Worm (Caenorhabditis elegans) whole organism, L4 larva: ENCODE results near the gene ZK287.9.

Experiments
- aha-1 ChIP-seq: fragments of 150-350 bp; peaks from one replicate; lab custom pipeline; 2014; ENCODE audit warnings: missing biosample characterization, missing genetic modification characterization
- dve-1 ChIP-seq: sonication (generic microtip); optimal IDR thresholded peaks from 2 replicates; lab custom pipeline; 2017; ENCODE audit warnings: antibody characterized with exemption, mild to moderate bottlenecking, missing genetic modification characterization, missing compliant biosample characterization; ENCODE audit not compliant: insufficient read depth
- egl-27 ChIP-seq: sonication (generic microtip); optimal IDR thresholded peaks from 3 replicates; lab custom pipeline; 2017; ENCODE audit warnings: missing biosample characterization, missing genetic modification reagents, missing genetic modification characterization
- lir-3 ChIP-seq: sonication (generic microtip); optimal IDR thresholded peaks from 2 replicates; lab custom pipeline; 2016; ENCODE audit warnings: mild to moderate bottlenecking, missing genetic modification characterization, missing compliant biosample characterization
- mep-1 ChIP-seq: fragments of 150-350 bp; sonication (generic microtip); optimal IDR thresholded peaks from 3 replicates; lab custom pipeline; 2014; ENCODE audit warnings: missing biosample characterization, missing genetic modification characterization
- unc-62 ChIP-seq, 3 experiments: fragments of 150-350 bp in 1 of 3; sonication (generic microtip); optimal IDR thresholded peaks in 2 of 3; peaks in 1 of 3; 1 replicate in 1 of 3; 2 replicates in 2 of 3; lab custom pipeline; 2014 to 2017; ENCODE audit warnings: missing biosample characterization in 3 of 3, missing genetic modification characterization in 3 of 3, missing genetic modification reagents in 3 of 3, missing genotype in 1 of 3
- zag-1 ChIP-seq: fragments of 150-350 bp; optimal IDR thresholded peaks from 2 replicates; lab custom pipeline; 2014; ENCODE audit warnings: missing biosample characterization, missing genetic modification characterization

DNA sequence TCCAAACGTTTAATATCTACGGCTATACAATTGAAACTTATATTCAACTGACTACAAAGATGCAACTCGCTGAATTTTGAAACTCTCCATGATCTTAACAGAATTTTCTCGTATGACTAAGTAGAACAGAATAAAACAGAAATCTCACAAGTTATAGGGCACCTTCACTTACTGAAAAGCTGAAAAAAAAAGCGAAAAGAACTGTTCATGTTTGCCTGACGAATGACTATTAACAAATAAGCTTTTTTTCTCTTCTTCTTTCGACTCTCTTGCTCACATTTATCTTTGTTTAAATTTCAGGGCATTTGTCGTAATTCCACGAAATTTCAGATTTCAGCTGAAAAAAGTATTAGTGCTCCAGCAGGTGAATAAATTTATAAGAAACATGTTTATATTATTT, 23.6 kb downstream of the ZK287.9 start, which contains the start of gene xbx-6:
- no peak for TF ChIP-seq mep-1
- TF ChIP-seq unc-62 (GFP tag; optimal IDR thresholded peaks at IDR 0.05 in 1 of 2; lab: Kevin White, UChicago): peak in 1 of 2 experiments; percentile 34
- TF ChIP-seq unc-62 (tag; optimal IDR thresholded peaks at IDR 0.05; lab: Kevin White, UChicago): no peak
- TF ChIP-seq zag-1 (tag; lab: Kevin White, UChicago): no peak
- TF ChIP-seq egl-27: no peak
- no peak for TF ChIP-seq dve-1 (tag; lab: Kevin White, UChicago)
- TF ChIP-seq aha-1 (tag; lab: Kevin White, UChicago): no peak
- TF ChIP-seq lir-3 (tag; lab: Kevin White, UChicago): no peak
